Fruit fly (Drosophila melanogaster) whole organism, prepupa: Measurements from ENCODE around the gene MtnD.

Source experiments
- Blimp-1 ChIP-seq: fragments of 200-800 bp; sonication (Bioruptor generic); optimal IDR thresholded peaks from 3 replicates; lab custom pipeline; 2017; ENCODE audit warnings: missing biosample characterization, missing genetic modification characterization, mild to moderate bottlenecking, moderate library complexity, missing genetic modification reagents
- CG10669 ChIP-seq: fragments of 200-800 bp; sonication (Bioruptor generic); optimal IDR thresholded peaks from 3 replicates; lab custom pipeline; 2018; ENCODE audit warnings: missing biosample characterization, mild to moderate bottlenecking, missing genetic modification characterization, moderate library complexity
- CG11762 ChIP-seq: fragments of 200-800 bp; sonication (Bioruptor generic); optimal IDR thresholded peaks from 3 replicates; lab custom pipeline; 2016; ENCODE audit warnings: missing biosample characterization, missing genetic modification characterization; ENCODE audit not compliant: insufficient read depth
- CG11902 ChIP-seq: fragments of 200-800 bp; sonication (Bioruptor generic); optimal IDR thresholded peaks from 3 replicates; lab custom pipeline; 2016; ENCODE audit warnings: missing biosample characterization, missing genetic modification characterization
- CG1621 ChIP-seq: fragments of 200-800 bp; sonication (Bioruptor generic); optimal IDR thresholded peaks from 3 replicates; lab custom pipeline; 2018; ENCODE audit warnings: missing biosample characterization, mild to moderate bottlenecking, missing genetic modification characterization
- CG16779 ChIP-seq: fragments of 200-800 bp; sonication (Bioruptor generic); optimal IDR thresholded peaks from 3 replicates; lab custom pipeline; 2017; ENCODE audit warnings: missing biosample characterization, mild to moderate bottlenecking, missing genetic modification characterization
- CG3032 ChIP-seq: fragments of 200-800 bp; optimal IDR thresholded peaks from 2 replicates; lab custom pipeline; 2019; ENCODE audit warnings: missing biosample characterization, mild to moderate bottlenecking, missing genetic modification characterization, moderate library complexity
- CG31627 ChIP-seq: fragments of 200-800 bp; sonication (Bioruptor generic); optimal IDR thresholded peaks from 3 replicates; lab custom pipeline; 2016; ENCODE audit warnings: missing biosample characterization, missing genetic modification characterization
- CG32006 ChIP-seq: fragments of 200-800 bp; sonication (Bioruptor generic); optimal IDR thresholded peaks from 3 replicates; lab custom pipeline; 2017; ENCODE audit warnings: missing biosample characterization, mild to moderate bottlenecking, missing genetic modification characterization
- CG4318 ChIP-seq: fragments of 200-800 bp; sonication (Bioruptor generic); optimal IDR thresholded peaks from 3 replicates; lab custom pipeline; 2017; ENCODE audit warnings: missing biosample characterization, mild to moderate bottlenecking, missing genetic modification characterization
- CG6163 ChIP-seq: fragments of 200-800 bp; sonication (Bioruptor generic); IDR thresholded peaks from 3 replicates; pipeline ENCODE4 v1.3.6; 2022; ENCODE audit warnings: missing biosample characterization, missing genetic modification characterization
- CG6276 ChIP-seq: fragments of 200-800 bp; sonication (Bioruptor generic); optimal IDR thresholded peaks from 2 replicates; lab custom pipeline; 2017; ENCODE audit warnings: missing biosample characterization, mild to moderate bottlenecking, missing genetic modification characterization
- CG6792 ChIP-seq: fragments of 200-800 bp; sonication (Bioruptor generic); optimal IDR thresholded peaks from 3 replicates; lab custom pipeline; 2016; ENCODE audit warnings: missing biosample characterization, missing genetic modification characterization
- CG6808 ChIP-seq: fragments of 200-800 bp; sonication (Bioruptor generic); optimal IDR thresholded peaks from 3 replicates; lab custom pipeline; 2017; ENCODE audit warnings: missing biosample characterization, missing genetic modification characterization, mild to moderate bottlenecking, moderate library complexity, missing genetic modification reagents
- CG7368 ChIP-seq: fragments of 200-800 bp; sonication (Bioruptor generic); optimal IDR thresholded peaks from 3 replicates; lab custom pipeline; 2016; ENCODE audit warnings: missing biosample characterization, missing genetic modification characterization
- CG8119 ChIP-seq: fragments of 200-800 bp; sonication (Bioruptor generic); IDR thresholded peaks from 3 replicates; pipeline ENCODE4 v1.3.6; 2022; ENCODE audit warnings: missing biosample characterization, missing genetic modification characterization
- CG8319 ChIP-seq: fragments of 200-800 bp; sonication (Bioruptor generic); optimal IDR thresholded peaks from 3 replicates; lab custom pipeline; 2016; ENCODE audit warnings: missing biosample characterization, missing genetic modification characterization
- CG8632 ChIP-seq: fragments of 200-800 bp; sonication (Bioruptor generic); optimal IDR thresholded peaks from 3 replicates; lab custom pipeline; 2016; ENCODE audit warnings: missing biosample characterization, missing genetic modification characterization
- Eip75B ChIP-seq: fragments of 200-800 bp; sonication (Bioruptor generic); optimal IDR thresholded peaks from 3 replicates; lab custom pipeline; 2016; ENCODE audit warnings: missing biosample characterization, missing genetic modification characterization
- Eip78C ChIP-seq: fragments of 200-800 bp; sonication (Bioruptor generic); peaks from one replicate; lab custom pipeline; 2016; ENCODE audit warnings: missing biosample characterization, missing genetic modification characterization
- Eip93F ChIP-seq: fragments of 200-800 bp; sonication (Bioruptor generic); optimal IDR thresholded peaks from 2 replicates; lab custom pipeline; 2016; ENCODE audit warnings: missing biosample characterization, mild to moderate bottlenecking, missing genetic modification characterization
- Ets21C ChIP-seq: fragments of 200-800 bp; sonication (Bioruptor generic); optimal IDR thresholded peaks from 3 replicates; lab custom pipeline; 2016; ENCODE audit warnings: missing biosample characterization, missing genetic modification characterization
- Ets96B ChIP-seq: fragments of 200-800 bp; optimal IDR thresholded peaks from 2 replicates; lab custom pipeline; 2019; ENCODE audit warnings: missing biosample characterization, mild to moderate bottlenecking, missing genetic modification characterization, moderate library complexity
- Gug ChIP-seq: fragments of 200-800 bp; sonication (Bioruptor generic); IDR thresholded peaks from 2 replicates; pipeline ENCODE4 v1.3.6; 2022; ENCODE audit warnings: missing biosample characterization, missing genetic modification characterization
- Hr39 ChIP-seq: fragments of 200-800 bp; sonication (Bioruptor generic); optimal IDR thresholded peaks from 2 replicates; lab custom pipeline; 2016; ENCODE audit warnings: missing biosample characterization, missing genetic modification characterization
- Hr4 ChIP-seq: fragments of 200-800 bp; sonication (Bioruptor generic); optimal IDR thresholded peaks from 3 replicates; lab custom pipeline; 2016; ENCODE audit warnings: missing biosample characterization, missing genetic modification characterization
- Lpt ChIP-seq: fragments of 200-800 bp; sonication (Bioruptor generic); optimal IDR thresholded peaks from 3 replicates; lab custom pipeline; 2016; ENCODE audit warnings: missing biosample characterization, missing genetic modification characterization
- Met ChIP-seq: fragments of 200-800 bp; sonication (Bioruptor generic); optimal IDR thresholded peaks from 3 replicates; lab custom pipeline; 2016; ENCODE audit warnings: missing biosample characterization, missing genetic modification characterization
- OdsH ChIP-seq: fragments of 200-800 bp; sonication (Bioruptor generic); optimal IDR thresholded peaks from 3 replicates; lab custom pipeline; 2016; ENCODE audit warnings: missing biosample characterization, missing genetic modification characterization
- Smox ChIP-seq: fragments of 200-800 bp; sonication (Bioruptor generic); optimal IDR thresholded peaks from 3 replicates; lab custom pipeline; 2016; ENCODE audit warnings: missing biosample characterization, missing genetic modification characterization
- Sox102F ChIP-seq: fragments of 200-800 bp; sonication (Bioruptor generic); optimal IDR thresholded peaks from 2 replicates; lab custom pipeline; 2016; ENCODE audit warnings: missing biosample characterization, mild to moderate bottlenecking, missing genetic modification characterization
- Sox14 ChIP-seq: fragments of 200-800 bp; sonication (Bioruptor generic); optimal IDR thresholded peaks from 3 replicates; lab custom pipeline; 2016; ENCODE audit warnings: missing biosample characterization, missing genetic modification characterization
- achi ChIP-seq: fragments of 200-800 bp; sonication (Bioruptor generic); optimal IDR thresholded peaks from 3 replicates; lab custom pipeline; 2016; ENCODE audit warnings: missing biosample characterization, missing genetic modification characterization
- acj6 ChIP-seq: fragments of 200-800 bp; sonication (Bioruptor generic); optimal IDR thresholded peaks from 3 replicates; lab custom pipeline; 2016; ENCODE audit warnings: missing biosample characterization, missing genetic modification characterization
- dsx ChIP-seq: fragments of 200-800 bp; optimal IDR thresholded peaks from 3 replicates; lab custom pipeline; 2019; ENCODE audit warnings: missing biosample characterization, mild to moderate bottlenecking, missing genetic modification characterization, moderate library complexity; ENCODE audit not compliant: poor library complexity, severe bottlenecking
- eg ChIP-seq: fragments of 200-800 bp; sonication (Bioruptor generic); IDR thresholded peaks from 3 replicates; pipeline ENCODE4 v1.3.6; 2022; ENCODE audit warnings: missing biosample characterization, missing genetic modification characterization
- esn ChIP-seq: fragments of 200-800 bp; sonication (Bioruptor generic); optimal IDR thresholded peaks from 2 replicates; lab custom pipeline; 2016; ENCODE audit warnings: missing biosample characterization, mild to moderate bottlenecking, missing genetic modification characterization, moderate library complexity
- fd59A ChIP-seq: fragments of 200-800 bp; sonication (Bioruptor generic); optimal IDR thresholded peaks from 2 replicates; lab custom pipeline; 2017; ENCODE audit warnings: missing biosample characterization, mild to moderate bottlenecking, missing genetic modification characterization, missing genetic modification reagents
- fd85E ChIP-seq: fragments of 200-800 bp; sonication (Bioruptor generic); optimal IDR thresholded peaks from 3 replicates; lab custom pipeline; 2016; ENCODE audit warnings: missing biosample characterization, missing genetic modification characterization
- fkh ChIP-seq: fragments of 200-800 bp; sonication (Bioruptor generic); optimal IDR thresholded peaks from 3 replicates; lab custom pipeline; 2017; ENCODE audit warnings: missing biosample characterization, mild to moderate bottlenecking, missing genetic modification characterization, moderate library complexity
- net ChIP-seq: fragments of 200-800 bp; sonication (Bioruptor generic); optimal IDR thresholded peaks from 3 replicates; lab custom pipeline; 2016; ENCODE audit warnings: missing biosample characterization, missing genetic modification characterization
- spab ChIP-seq: fragments of 200-800 bp; sonication (Bioruptor generic); optimal IDR thresholded peaks from 2 replicates; lab custom pipeline; 2017; ENCODE audit warnings: missing biosample characterization, mild to moderate bottlenecking, missing genetic modification characterization, missing genetic modification reagents
- svp ChIP-seq: fragments of 200-800 bp; sonication (Bioruptor generic); peaks from one replicate; lab custom pipeline; 2016; ENCODE audit warnings: missing biosample characterization, missing genetic modification characterization
- vri ChIP-seq: fragments of 200-800 bp; sonication (Bioruptor generic); optimal IDR thresholded peaks from 3 replicates; lab custom pipeline; 2016; ENCODE audit warnings: missing biosample characterization, mild to moderate bottlenecking, missing genetic modification characterization

Gene MtnD

DNA sequence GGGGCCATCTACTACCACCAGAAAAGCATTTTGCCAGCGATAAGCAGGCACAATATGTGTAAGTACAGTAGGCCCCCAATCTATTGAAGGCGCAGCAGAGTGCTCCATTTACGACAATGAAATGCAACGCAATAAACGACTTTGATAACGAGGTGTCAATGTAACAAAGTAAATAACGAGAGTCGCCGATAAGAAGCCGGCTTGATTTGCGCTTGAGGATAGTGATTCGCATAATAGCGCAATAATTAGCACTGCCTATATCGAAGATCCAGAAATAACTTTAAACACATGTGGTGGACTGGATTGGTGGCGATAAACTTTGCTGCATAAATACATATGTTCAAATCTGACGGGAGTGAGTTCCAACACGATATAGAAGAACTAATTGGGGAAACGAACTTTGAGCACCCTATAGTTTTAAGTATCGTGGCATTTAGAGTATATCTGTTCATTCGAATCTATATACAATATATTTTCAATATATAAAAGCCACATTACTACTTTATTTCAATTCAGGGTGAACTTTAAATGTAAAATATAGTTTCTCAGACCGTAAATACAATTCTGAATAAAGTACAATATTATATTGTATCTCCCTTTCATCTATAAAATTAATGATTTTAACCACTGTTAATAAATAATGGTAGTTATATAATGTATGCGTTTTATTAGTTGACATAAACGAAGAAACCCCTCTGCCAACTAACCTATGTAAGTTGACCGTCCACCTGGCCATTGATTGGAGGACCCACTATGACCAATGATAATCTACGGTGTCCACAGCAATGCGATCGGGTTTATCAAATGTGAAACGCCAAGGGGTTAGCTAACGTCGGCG, 14.5 kb downstream of the MtnD start:
- TF ChIP-seq CG6808 (GFP tag; lab: Kevin White, UChicago): no peak
- TF ChIP-seq eg (GFP tag; lab: Robert Waterston, UW): 0 out of 3 replicates have a peak, but pooled peaks have one; percentile 34
- peak; percentile 4 for TF ChIP-seq Hr4 (GFP tag; lab: Kevin White, UChicago)
- TF ChIP-seq Ets96B (tag; lab: Kevin White, UChicago): no peak
- TF ChIP-seq svp (GFP tag; lab: Kevin White, UChicago): peak; percentile 77
- peak; percentile 67 for TF ChIP-seq vri (GFP tag; lab: Kevin White, UChicago)
- TF ChIP-seq Eip78C: peak; percentile 69
- peak; percentile 6 for TF ChIP-seq CG10669 (GFP tag; lab: Kevin White, UChicago)
- TF ChIP-seq Smox: no peak
- no peak for TF ChIP-seq CG8632 (GFP tag; lab: Kevin White, UChicago)
- peak; percentile 10 for TF ChIP-seq fkh
- TF ChIP-seq Blimp-1 (GFP tag; lab: Kevin White, UChicago): no peak
- peak; percentile 25 for TF ChIP-seq dsx (GFP tag; lab: Kevin White, UChicago)
- peak; percentile 45; the same call in 2 of the 3 replicates for TF ChIP-seq CG6163
- peak; percentile 36 for TF ChIP-seq Sox14 (GFP tag; lab: Kevin White, UChicago)

DNA sequence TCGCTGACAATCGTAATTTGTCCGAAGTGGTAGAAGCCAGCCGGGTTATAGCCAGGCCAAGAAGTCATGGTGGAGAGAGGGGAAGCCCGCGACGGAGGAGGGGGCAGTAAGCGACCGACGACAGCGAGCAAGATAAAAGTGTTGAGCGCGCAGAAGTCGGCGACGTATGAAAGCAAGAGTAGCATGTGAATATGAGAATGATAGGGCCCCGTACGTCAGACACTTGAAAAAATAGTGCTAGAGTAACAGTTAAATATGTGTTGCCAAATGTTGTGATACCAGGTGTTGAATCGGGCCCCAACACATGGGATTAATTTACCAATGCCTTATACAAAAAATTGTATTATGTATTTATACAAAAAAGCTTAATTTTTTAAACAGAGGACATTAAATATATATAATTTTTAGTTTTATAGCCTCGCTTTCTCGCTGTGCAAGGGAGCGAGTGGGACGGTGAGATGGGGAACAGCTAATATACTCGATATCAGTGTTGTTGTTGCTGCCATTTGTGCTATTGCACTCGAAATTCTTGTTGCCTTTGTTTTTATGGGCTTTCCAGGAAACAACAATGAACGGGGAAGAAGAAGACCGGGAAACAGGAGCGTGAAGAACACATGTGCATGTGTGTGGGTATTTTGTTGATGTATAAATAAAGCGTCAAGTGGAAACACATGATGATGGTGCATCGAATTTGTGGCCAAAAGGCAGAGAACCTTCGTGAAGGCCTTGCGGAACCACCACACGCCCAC, 15.3 kb downstream of the MtnD start:
- TF ChIP-seq CG7368: peak; percentile 79
- TF ChIP-seq CG11762 (GFP tag; lab: Kevin White, UChicago): peak; percentile 86
- peak; percentile 85 for TF ChIP-seq CG6808 (GFP tag; lab: Kevin White, UChicago)
- TF ChIP-seq Eip78C: peak; percentile 94
- TF ChIP-seq CG16779 (tag; lab: Kevin White, UChicago): peak; percentile 49
- peak; percentile 79 for TF ChIP-seq net (GFP tag; lab: Kevin White, UChicago)
- peak; percentile 79 for TF ChIP-seq Hr4 (GFP tag; lab: Kevin White, UChicago)
- TF ChIP-seq Sox102F (GFP tag; lab: Kevin White, UChicago): peak; percentile 71
- peak; percentile 85 for TF ChIP-seq fd59A (GFP tag; lab: Kevin White, UChicago)
- TF ChIP-seq eg (GFP tag; lab: Robert Waterston, UW): peak; percentile 80
- peak; percentile 78 for TF ChIP-seq spab (GFP tag; lab: Kevin White, UChicago)
- peak; percentile 89 for TF ChIP-seq CG8119 (GFP tag; lab: Robert Waterston, UW)
- TF ChIP-seq CG11902 (GFP tag; lab: Kevin White, UChicago): peak; percentile 81
- TF ChIP-seq CG8319 (GFP tag; lab: Kevin White, UChicago): peak; percentile 87
- TF ChIP-seq Sox14 (GFP tag; lab: Kevin White, UChicago): peak; percentile 75
- TF ChIP-seq fd85E: peak; percentile 65
- peak; percentile 82 for TF ChIP-seq esn (GFP tag; lab: Kevin White, UChicago)
- peak; percentile 75 for TF ChIP-seq CG31627
- peak; percentile 75 for TF ChIP-seq CG6276
- TF ChIP-seq Ets21C: peak; percentile 30
- TF ChIP-seq CG8632 (GFP tag; lab: Kevin White, UChicago): peak; percentile 89
- TF ChIP-seq Lpt (GFP tag; lab: Kevin White, UChicago): peak; percentile 80
- TF ChIP-seq OdsH (GFP tag; lab: Kevin White, UChicago): peak; percentile 90
- peak; percentile 90 for TF ChIP-seq CG32006
- peak; percentile 72 for TF ChIP-seq CG4318 (GFP tag; lab: Kevin White, UChicago)
- no peak for TF ChIP-seq fkh
- peak; percentile 34 for TF ChIP-seq Eip93F (GFP tag; lab: Kevin White, UChicago)
- TF ChIP-seq Ets96B (tag; lab: Kevin White, UChicago): peak; percentile 91
- peak; percentile 89 for TF ChIP-seq CG3032 (tag; lab: Kevin White, UChicago)
- peak; percentile 84 for TF ChIP-seq svp (GFP tag; lab: Kevin White, UChicago)
- peak; percentile 76 for TF ChIP-seq Smox
- TF ChIP-seq Gug: peak; percentile 72
- peak; percentile 84 for TF ChIP-seq Eip75B (GFP tag; lab: Kevin White, UChicago)
- peak; percentile 90 for TF ChIP-seq acj6 (GFP tag; lab: Kevin White, UChicago)
- TF ChIP-seq dsx (GFP tag; lab: Kevin White, UChicago): peak; percentile 84
- peak; percentile 83 for TF ChIP-seq CG6792 (GFP tag; lab: Kevin White, UChicago)
- peak; percentile 81 for TF ChIP-seq CG1621 (tag; lab: Kevin White, UChicago)
- TF ChIP-seq achi: peak; percentile 91
- peak; percentile 90 for TF ChIP-seq CG6163
- TF ChIP-seq Met (GFP tag; lab: Kevin White, UChicago): peak; percentile 85
- peak; percentile 65 for TF ChIP-seq Hr39 (GFP tag; lab: Kevin White, UChicago)
